Fruit fly (Drosophila melanogaster): ENCODE measurements around the gene CG34300.

DNA sequence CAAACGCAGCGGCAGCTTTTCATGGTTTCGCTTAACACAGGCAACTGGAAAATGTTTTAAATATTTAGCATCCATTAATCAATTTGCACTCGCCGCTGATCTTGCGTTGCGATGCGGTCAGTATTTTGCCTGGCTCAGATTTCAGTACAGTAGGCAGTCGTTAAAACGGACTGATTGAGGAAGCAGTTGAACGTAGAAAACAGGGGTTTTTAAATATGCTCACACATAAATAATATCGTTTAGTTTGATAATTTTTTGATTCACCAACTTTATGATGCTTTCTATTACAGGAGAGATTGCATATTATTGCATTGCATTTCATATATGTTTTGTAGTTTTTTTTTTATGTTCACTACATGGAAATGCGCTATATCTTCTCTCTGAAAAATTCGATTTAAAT, 3.1 kb downstream of the CG34300 start:
- TF ChIP-seq CG8478 (optimal IDR thresholded peaks at IDR 0.05) (no peak), CTCF (optimal IDR thresholded peaks at IDR 0.05) (no peak)

All from S2 (cell line).